Fruit fly (Drosophila melanogaster) whole organism: Measurements from ENCODE around the gene regucalcin.

ENCODE experiments used
- CG8478 ChIP-seq: fragments of >200 bp; optimal IDR thresholded peaks from 2 replicates; lab custom pipeline; 2018; ENCODE audit warnings: inconsistent platforms
- Dll ChIP-seq: fragments of >200 bp; optimal IDR thresholded peaks from 2 replicates; lab custom pipeline; 2017

DNA sequence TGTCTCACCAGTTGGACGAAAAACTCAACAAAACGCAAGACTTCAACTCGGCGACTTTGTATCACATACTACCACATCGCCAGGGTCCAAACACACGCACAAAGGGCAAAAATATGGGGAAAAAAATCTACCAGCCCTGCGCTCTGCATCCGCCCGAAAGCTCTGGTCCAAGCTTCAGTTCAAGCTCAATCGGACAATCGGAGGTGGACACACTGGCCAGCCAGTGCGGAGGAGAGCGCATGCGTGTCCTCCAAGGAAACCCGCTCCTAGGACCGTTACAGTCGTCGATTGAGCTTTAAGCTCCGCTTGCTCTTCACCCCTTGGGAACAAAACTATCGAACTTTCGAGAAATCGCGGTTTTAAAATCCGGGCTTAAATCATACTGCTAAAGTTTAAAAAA is 28.3 kb upstream of the regucalcin start:
- TF ChIP-seq CG8478 (lab: Kevin White, UChicago) (no peak), Dll (lab: Kevin White, UChicago) (no peak)
